Worm (Caenorhabditis elegans): ENCODE results near the gene maa-1.
A peak's percentile ranks its signal among the peaks of the same experiment; 100 is the strongest.

The maa-1 gene

ce11 chrIII:11870009-11870408 lies 47.7 kb upstream of the maa-1 start (continued):
- TF ChIP-seq ceh-19 (GFP tag; optimal IDR thresholded peaks at IDR 0.05) (peak; percentile 49), unc-86 (tag; optimal IDR thresholded peaks at IDR 0.05) (no peak), K09A11.1 (tag; optimal IDR thresholded peaks at IDR 0.05; ENCODE audit: insufficient read depth) (no peak), pag-3 (tag; optimal IDR thresholded peaks at IDR 0.05; ENCODE audit: borderline replicate concordance) (no peak), fkh-10 (GFP tag; optimal IDR thresholded peaks at IDR 0.05) (no peak), hlh-8 (tag; optimal IDR thresholded peaks at IDR 0.05) (peak; percentile 66), odd-2 (tag; optimal IDR thresholded peaks at IDR 0.05) (no peak), ceh-2 (tag; optimal IDR thresholded peaks at IDR 0.05) (peak; percentile 94), pat-9 (tag; optimal IDR thresholded peaks at IDR 0.05) (no peak), zip-5 (tag; optimal IDR thresholded peaks at IDR 0.05) (peak; percentile 29), ceh-34 (tag; optimal IDR thresholded peaks at IDR 0.05) (peak; percentile 55), unc-42 (tag; optimal IDR thresholded peaks at IDR 0.05) (peak; percentile 82), nhr-11 (tag; optimal IDR thresholded peaks at IDR 0.05) (no peak), lin-11 (tag; optimal IDR thresholded peaks at IDR 0.05) (no peak), sox-2 (GFP tag; IDR thresholded peaks at IDR 0.05) (no peak), ahr-1 (tag; optimal IDR thresholded peaks at IDR 0.05) (no peak), unc-55 (GFP tag; optimal IDR thresholded peaks at IDR 0.05) (peak; percentile 59), eyg-1 (tag; optimal IDR thresholded peaks at IDR 0.05) (peak; percentile 45), C08G9.2 (tag; optimal IDR thresholded peaks at IDR 0.05) (peak; percentile 93), fkh-6 (tag; optimal IDR thresholded peaks at IDR 0.05) (no peak), pax-1 (tag; optimal IDR thresholded peaks at IDR 0.05) (peak; percentile 53), elt-4 (tag; optimal IDR thresholded peaks at IDR 0.05) (no peak), nfya-1 (tag; optimal IDR thresholded peaks at IDR 0.05) (peak; percentile 90), ceh-22 (tag; optimal IDR thresholded peaks at IDR 0.05) (no peak), hlh-13 (GFP tag; optimal IDR thresholded peaks at IDR 0.05) (no peak), ets-4 (tag; optimal IDR thresholded peaks at IDR 0.05) (peak; percentile 92), dmd-4 (tag; optimal IDR thresholded peaks at IDR 0.05; ENCODE audit: borderline replicate concordance) (no peak), lim-6 (tag; optimal IDR thresholded peaks at IDR 0.05) (peak; percentile 57), pqm-1 (tag; optimal IDR thresholded peaks at IDR 0.05) (peak; percentile 41)

ce11 chrIII:11869231-11869912 lies 47.0 kb upstream of the maa-1 start, which contains the start of gene taf-12:
Gene taf-12, minus strand, starts transcription at chrIII:11869281.
- TF ChIP-seq ets-4 (tag; optimal IDR thresholded peaks at IDR 0.05) (no peak), ztf-16 (tag; optimal IDR thresholded peaks at IDR 0.05) (no peak), ceh-18 (tag; optimal IDR thresholded peaks at IDR 0.05) (no peak), K02D7.2 (tag; optimal IDR thresholded peaks at IDR 0.05) (no peak), ceh-48 (tag; optimal IDR thresholded peaks at IDR 0.05) (no peak), odd-2 (tag; optimal IDR thresholded peaks at IDR 0.05) (no peak), nhr-11 (tag; optimal IDR thresholded peaks at IDR 0.05) (no peak), ceh-9 (tag; optimal IDR thresholded peaks at IDR 0.05) (no peak), ceh-14 (tag; optimal IDR thresholded peaks at IDR 0.05) (no peak), hlh-15 (tag; optimal IDR thresholded peaks at IDR 0.05) (no peak), hlh-13 (GFP tag; optimal IDR thresholded peaks at IDR 0.05) (no peak), ama-1 (optimal IDR thresholded peaks at IDR 0.05) (no peak), F13H6.1 (tag; optimal IDR thresholded peaks at IDR 0.05) (no peak), ceh-34 (tag; optimal IDR thresholded peaks at IDR 0.05) (no peak), nfya-1 (tag; optimal IDR thresholded peaks at IDR 0.05) (no peak), ceh-30 (tag; optimal IDR thresholded peaks at IDR 0.05) (no peak), lin-11 (tag; optimal IDR thresholded peaks at IDR 0.05) (no peak)

ce11 chrIII:11866127-11866526 lies 43.8 kb upstream of the maa-1 start:
- TF ChIP-seq nfya-1 (tag; optimal IDR thresholded peaks at IDR 0.05) (peak; percentile 46), T23F11.4 (GFP tag; optimal IDR thresholded peaks at IDR 0.05) (no peak)

All from whole organism, late embryonic.